Fruit fly (Drosophila melanogaster): Measurements from ENCODE around the gene Cpr66D.

Cpr66D gene

DNA sequence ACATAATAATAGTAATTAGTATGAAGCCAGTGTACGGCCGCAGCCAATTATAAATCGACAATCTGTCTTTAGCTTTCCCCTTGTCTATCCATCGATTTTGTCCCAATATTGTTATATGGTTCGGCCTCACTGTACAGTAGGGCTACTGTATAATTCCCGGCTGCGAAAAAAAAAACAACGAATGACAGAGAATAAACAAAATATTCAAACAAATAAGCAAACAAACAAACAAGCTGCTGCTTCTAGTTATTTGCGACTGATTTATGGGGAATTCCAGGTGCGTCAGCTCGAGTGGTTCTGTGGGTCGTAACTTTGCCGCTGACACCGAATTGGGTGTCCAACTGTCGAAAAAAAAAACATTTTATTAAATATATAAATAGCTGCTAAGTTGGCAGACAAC is 49.4 kb downstream of the Cpr66D start (continued):
- peak; percentile 42 for TF ChIP-seq fd3F (GFP tag; optimal IDR thresholded peaks at IDR 0.05)
- no peak for TF ChIP-seq cad (GFP tag; optimal IDR thresholded peaks at IDR 0.05)
- TF ChIP-seq Vsx1 (GFP tag; optimal IDR thresholded peaks at IDR 0.05): peak; percentile 80
- no peak for TF ChIP-seq CG15601 (tag; optimal IDR thresholded peaks at IDR 0.05)
- TF ChIP-seq CG7987 (GFP tag; optimal IDR thresholded peaks at IDR 0.05): peak; percentile 48
- TF ChIP-seq zfh1 (GFP tag; IDR thresholded peaks at IDR 0.05): peak; percentile 42; the same call in 1 of the 3 replicates
- peak; percentile 5 for TF ChIP-seq wek (GFP tag; optimal IDR thresholded peaks at IDR 0.05)
- peak; percentile 2 for TF ChIP-seq crc (GFP tag; optimal IDR thresholded peaks at IDR 0.05)
- no peak for TF ChIP-seq repo (GFP tag; optimal IDR thresholded peaks at IDR 0.05)
- peak; percentile 6 for TF ChIP-seq CTCF (GFP tag; optimal IDR thresholded peaks at IDR 0.05)
- TF ChIP-seq unc-4 (GFP tag; IDR thresholded peaks at IDR 0.05; ENCODE audit: partially characterized antibody): no peak
- no peak for TF ChIP-seq CG3163 (GFP tag; optimal IDR thresholded peaks at IDR 0.05)
- peak; percentile 64 for TF ChIP-seq Meics (GFP tag; optimal IDR thresholded peaks at IDR 0.05)
- peak; percentile 37 for TF ChIP-seq gem (tag; optimal IDR thresholded peaks at IDR 0.05)
- TF ChIP-seq CG14441 (GFP tag; IDR thresholded peaks at IDR 0.05): no peak
- TF ChIP-seq CG14667 (GFP tag; IDR thresholded peaks at IDR 0.05): no peak
- TF ChIP-seq CG15269 (tag; optimal IDR thresholded peaks at IDR 0.05): peak; percentile 21
- TF ChIP-seq Stat92E (GFP tag; optimal IDR thresholded peaks at IDR 0.05): no peak
- TF ChIP-seq ara (GFP tag; IDR thresholded peaks at IDR 0.05): 0 out of 2 replicates have a peak, but pooled peaks have one; percentile 11
- TF ChIP-seq nmo (GFP tag; optimal IDR thresholded peaks at IDR 0.05): no peak
- TF ChIP-seq CG17359 (tag; optimal IDR thresholded peaks at IDR 0.05): peak; percentile 12
- TF ChIP-seq Hr39 (optimal IDR thresholded peaks at IDR 0.05): no peak
- no peak for TF ChIP-seq hkb (optimal IDR thresholded peaks at IDR 0.05)
- TF ChIP-seq hkb (GFP tag; IDR thresholded peaks at IDR 0.05): 0 out of 2 replicates have a peak, but pooled peaks have one; percentile 44
- no peak for TF ChIP-seq CG10979 (tag; optimal IDR thresholded peaks at IDR 0.05)
- no peak for TF ChIP-seq pita (GFP tag; optimal IDR thresholded peaks at IDR 0.05)
- peak; percentile 29 for TF ChIP-seq Jarid2 (GFP tag; optimal IDR thresholded peaks at IDR 0.05)
- TF ChIP-seq CG14710 (tag; optimal IDR thresholded peaks at IDR 0.05): no peak
- TF ChIP-seq yki (optimal IDR thresholded peaks at IDR 0.05): no peak
- TF ChIP-seq lab (GFP tag; optimal IDR thresholded peaks at IDR 0.05): peak; percentile 86
- TF ChIP-seq lola (GFP tag; optimal IDR thresholded peaks at IDR 0.05): no peak
- TF ChIP-seq Ravus (GFP tag; IDR thresholded peaks at IDR 0.05): no peak
- TF ChIP-seq NfI (GFP tag; optimal IDR thresholded peaks at IDR 0.05): peak; percentile 27
- peak; percentile 11 for TF ChIP-seq nau (GFP tag; optimal IDR thresholded peaks at IDR 0.05)
- TF ChIP-seq CG12391 (tag; optimal IDR thresholded peaks at IDR 0.05): no peak
- peak; percentile 55 for TF ChIP-seq schlank (tag; optimal IDR thresholded peaks at IDR 0.05)
- no peak for TF ChIP-seq sqz (GFP tag; optimal IDR thresholded peaks at IDR 0.05)
- no peak for TF ChIP-seq Dip2 (GFP tag; IDR thresholded peaks at IDR 0.05)
- no peak for TF ChIP-seq CG8765 (GFP tag; IDR thresholded peaks at IDR 0.05)
- peak; percentile 31 for TF ChIP-seq CG13894 (tag; optimal IDR thresholded peaks at IDR 0.05)
- peak; percentile 12 for TF ChIP-seq HmgZ (tag; optimal IDR thresholded peaks at IDR 0.05)
- peak; percentile 31 for TF ChIP-seq sug (tag; optimal IDR thresholded peaks at IDR 0.05)
- peak; percentile 40 for TF ChIP-seq slou (GFP tag; optimal IDR thresholded peaks at IDR 0.05)
- peak; percentile 73 for TF ChIP-seq Hmr (GFP tag; optimal IDR thresholded peaks at IDR 0.05)
- TF ChIP-seq chinmo (GFP tag; IDR thresholded peaks at IDR 0.05; ENCODE audit: partially characterized antibody): 0 out of 4 replicates have a peak, but pooled peaks have one; percentile 38
- TF ChIP-seq Adf1 (GFP tag; IDR thresholded peaks at IDR 0.05): peak; percentile 12; the same call in 1 of the 2 replicates
- TF ChIP-seq mirr (GFP tag; optimal IDR thresholded peaks at IDR 0.05): peak; percentile 77
- TF ChIP-seq CG18599 (GFP tag; optimal IDR thresholded peaks at IDR 0.05): peak; percentile 81
- no peak for TF ChIP-seq p53 (GFP tag; optimal IDR thresholded peaks at IDR 0.05)
- peak in 1 of 2 experiments; percentile 45 for TF ChIP-seq dpn (GFP tag; optimal IDR thresholded peaks at IDR 0.05)
- TF ChIP-seq CG11085 (GFP tag; IDR thresholded peaks at IDR 0.05): no peak
